Worm (Caenorhabditis elegans): Measurements from ENCODE around the gene Y49F6C.7.

DNA sequence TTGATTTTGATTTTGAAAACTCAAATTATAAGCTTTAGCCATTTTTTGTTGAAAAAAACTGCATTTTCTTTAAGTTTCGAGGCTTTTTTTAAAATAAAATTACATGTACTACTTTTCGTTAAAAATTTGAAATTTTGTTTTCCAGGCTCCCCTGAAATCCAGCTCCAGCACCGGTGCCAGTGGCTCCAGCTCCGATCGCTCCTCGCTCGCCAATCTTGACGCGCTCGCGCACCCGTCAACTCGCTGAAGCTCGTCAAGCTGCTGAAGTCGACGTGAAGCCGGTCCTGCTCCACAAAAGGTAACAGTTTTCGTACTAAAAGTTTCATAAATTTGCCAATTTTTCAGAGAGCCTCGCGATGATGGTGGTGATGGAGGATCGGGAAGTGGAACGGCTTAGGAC, 27.2 kb downstream of the Y49F6C.7 start:
- TF ChIP-seq elt-3 (tag; optimal IDR thresholded peaks at IDR 0.05) (no peak), mep-1 (tag; optimal IDR thresholded peaks at IDR 0.05) (no peak), nhr-28 (tag; optimal IDR thresholded peaks at IDR 0.05) (no peak), nhr-71 (tag; optimal IDR thresholded peaks at IDR 0.05) (no peak)
